Fruit fly (Drosophila melanogaster): ENCODE results near the gene Bulli.

The Bulli gene

DNA sequence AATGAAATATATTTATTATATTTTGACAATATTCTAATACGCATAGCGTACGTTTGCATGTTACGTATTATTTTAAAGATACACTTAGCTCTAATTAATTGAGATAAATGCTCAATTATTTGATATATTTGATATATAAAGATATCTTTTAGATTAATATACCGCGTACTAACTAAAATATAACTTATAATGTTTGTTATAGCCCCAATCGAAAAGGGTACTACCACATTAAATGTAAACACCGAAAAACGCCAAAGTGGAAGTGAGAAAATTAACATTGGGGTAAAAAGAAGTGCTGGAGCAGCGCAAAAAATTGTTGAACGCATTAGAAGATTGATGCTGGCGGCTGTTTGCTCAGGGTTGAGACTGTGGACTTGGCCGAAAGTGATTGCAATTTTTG is 45.2 kb upstream of the Bulli start:
- no peak for TF ChIP-seq zf30C (GFP tag; optimal IDR thresholded peaks at IDR 0.05)
- no peak for TF ChIP-seq CG15011 (GFP tag; optimal IDR thresholded peaks at IDR 0.05)
- no peak for TF ChIP-seq H2.0 (GFP tag; IDR thresholded peaks at IDR 0.05)
- TF ChIP-seq CG2202 (tag; optimal IDR thresholded peaks at IDR 0.05) = no peak
- no peak for TF ChIP-seq CG12942 (GFP tag; optimal IDR thresholded peaks at IDR 0.05)
- TF ChIP-seq danr (GFP tag; IDR thresholded peaks at IDR 0.05) = no peak
- TF ChIP-seq en (GFP tag; optimal IDR thresholded peaks at IDR 0.05) = no peak
- no peak for TF ChIP-seq CG12219 (GFP tag; optimal IDR thresholded peaks at IDR 0.05)
- no peak for TF ChIP-seq CG6175 (GFP tag; IDR thresholded peaks at IDR 0.05)

DNA sequence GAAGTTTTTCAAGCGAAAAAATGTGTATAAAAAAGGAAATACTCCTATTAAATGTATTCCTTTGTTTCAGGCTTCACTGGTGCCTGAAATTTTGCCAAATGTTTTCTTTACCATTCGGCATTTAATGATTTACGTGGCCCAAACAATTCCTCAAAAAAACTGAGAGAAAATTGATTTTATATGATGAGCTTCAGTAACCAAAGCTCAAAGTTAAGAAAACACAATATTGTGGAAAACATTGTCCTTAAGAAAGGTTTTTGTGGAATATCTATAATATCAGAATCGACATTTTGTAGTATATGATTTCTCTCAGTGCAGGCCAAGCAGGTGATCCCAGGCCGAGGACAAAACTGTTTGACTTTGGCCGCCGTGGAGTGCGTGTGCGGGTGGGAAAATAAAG is 41.9 kb upstream of the Bulli start:
- TF ChIP-seq Drgx (GFP tag; IDR thresholded peaks at IDR 0.05) (peak; percentile 22; the same call in 1 of the 2 replicates), MBD-R2 (GFP tag; IDR thresholded peaks at IDR 0.05) (no peak)

DNA sequence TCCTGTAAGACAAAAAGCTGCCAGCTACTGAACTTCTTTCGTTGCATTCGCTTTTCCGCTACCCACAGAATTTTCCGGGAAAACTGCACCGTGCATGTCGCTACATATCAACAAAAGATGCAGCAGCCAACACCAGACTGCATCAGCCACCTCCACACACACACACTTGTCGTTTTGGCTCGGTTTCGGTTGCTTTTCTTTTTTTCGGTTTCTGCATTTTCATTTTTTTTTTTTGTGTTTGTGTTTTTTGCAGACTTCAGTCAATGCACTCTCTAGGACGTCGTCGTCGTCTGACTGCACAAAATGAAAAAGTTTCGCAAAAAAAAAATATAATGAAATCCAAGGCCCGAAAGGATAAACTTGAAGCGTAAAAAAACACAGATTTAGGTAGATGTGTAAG is 41.3 kb upstream of the Bulli start:
- TF ChIP-seq CG10979 (tag; optimal IDR thresholded peaks at IDR 0.05) (no peak), CG30431 (GFP tag; optimal IDR thresholded peaks at IDR 0.05) (no peak), Drgx (GFP tag; IDR thresholded peaks at IDR 0.05) (peak; percentile 26; the same call in 1 of the 2 replicates), CG18011 (GFP tag; optimal IDR thresholded peaks at IDR 0.05) (peak; percentile 55), exex (tag; optimal IDR thresholded peaks at IDR 0.05) (no peak)

DNA sequence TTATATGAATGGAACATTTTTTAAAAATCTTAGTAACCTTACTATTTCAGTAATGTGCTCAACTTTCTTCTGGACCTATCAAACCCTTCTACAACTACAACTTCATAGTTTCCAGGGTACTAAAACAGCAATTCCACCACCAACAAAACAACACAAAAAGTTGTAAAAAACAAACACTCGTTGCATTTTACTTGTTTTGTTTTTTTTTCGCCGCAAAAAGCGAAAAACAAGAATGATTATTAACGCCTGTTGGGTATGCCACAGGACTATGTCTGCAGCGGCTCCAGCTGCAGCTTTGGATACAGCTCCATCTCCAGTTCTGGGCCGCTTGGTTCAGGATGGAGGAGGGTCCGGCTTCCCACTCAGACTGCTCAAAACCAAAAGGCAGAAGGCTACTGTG is 40.8 kb upstream of the Bulli start:
- TF ChIP-seq twi (tag; optimal IDR thresholded peaks at IDR 0.05) = no peak
- no peak for TF ChIP-seq Nf-YA (GFP tag; IDR thresholded peaks at IDR 0.05)
- TF ChIP-seq Hand (GFP tag; optimal IDR thresholded peaks at IDR 0.05) = no peak
- no peak for TF ChIP-seq slbo (GFP tag; IDR thresholded peaks at IDR 0.05)
- TF ChIP-seq CG12942 (GFP tag; optimal IDR thresholded peaks at IDR 0.05) = no peak
- no peak for TF ChIP-seq Hmx (GFP tag; optimal IDR thresholded peaks at IDR 0.05)
- TF ChIP-seq nom (GFP tag; optimal IDR thresholded peaks at IDR 0.05) = peak; percentile 80
- TF ChIP-seq bsh (GFP tag; optimal IDR thresholded peaks at IDR 0.05) = peak in 1 of 2 experiments; percentile 4
- no peak for TF ChIP-seq CG4730 (GFP tag; IDR thresholded peaks at IDR 0.05)
- no peak for TF ChIP-seq Side (GFP tag; optimal IDR thresholded peaks at IDR 0.05)
- TF ChIP-seq dan (GFP tag; IDR thresholded peaks at IDR 0.05) = no peak
- TF ChIP-seq Kr (GFP tag; optimal IDR thresholded peaks at IDR 0.05) = no peak
- TF ChIP-seq luna (GFP tag; optimal IDR thresholded peaks at IDR 0.05) = no peak
- TF ChIP-seq CG16863 (GFP tag; optimal IDR thresholded peaks at IDR 0.05) = no peak
- peak; percentile 29; the same call in 1 of the 2 replicates for TF ChIP-seq Drgx (GFP tag; IDR thresholded peaks at IDR 0.05)

DNA sequence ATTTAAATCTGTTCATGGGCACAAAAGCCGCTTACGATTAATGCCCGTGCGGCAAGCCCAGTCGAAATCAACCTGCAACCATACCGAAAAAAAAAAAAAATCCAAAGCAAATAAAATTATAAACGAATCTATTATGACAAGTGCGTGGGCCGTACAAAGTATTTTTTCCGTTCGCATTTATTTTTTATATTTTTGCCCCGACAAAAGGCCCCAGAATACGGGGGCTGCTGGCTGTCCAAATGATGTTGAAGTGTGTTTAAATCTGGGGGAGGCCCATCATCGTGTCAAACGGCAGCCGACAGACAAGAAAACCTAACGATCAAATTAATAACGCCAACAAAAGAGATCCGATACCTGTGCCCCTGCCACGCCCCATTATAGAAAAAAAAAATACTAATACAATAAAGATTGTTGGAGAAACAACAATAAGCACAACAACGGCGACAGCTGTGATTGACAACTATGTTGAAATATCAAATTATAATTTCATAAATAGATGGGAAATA is 39.3 kb upstream of the Bulli start:
- TF ChIP-seq sqz (GFP tag; optimal IDR thresholded peaks at IDR 0.05) (peak; percentile 65), tll (GFP tag; optimal IDR thresholded peaks at IDR 0.05) (no peak), chinmo (GFP tag; IDR thresholded peaks at IDR 0.05; ENCODE audit: partially characterized antibody) (peak; percentile 78; the same call in 1 of the 4 replicates), CG13894 (tag; optimal IDR thresholded peaks at IDR 0.05) (peak; percentile 16), CG2889 (GFP tag; IDR thresholded peaks at IDR 0.05) (no peak), oc (tag; optimal IDR thresholded peaks at IDR 0.05) (peak; percentile 81), CG2116 (GFP tag; optimal IDR thresholded peaks at IDR 0.05) (no peak), chm (GFP tag; IDR thresholded peaks at IDR 0.05) (0 out of 2 replicates have a peak, but pooled peaks have one; percentile 8), Xbp1 (GFP tag; optimal IDR thresholded peaks at IDR 0.05) (no peak), wek (GFP tag; optimal IDR thresholded peaks at IDR 0.05) (no peak), Doc3 (GFP tag; IDR thresholded peaks at IDR 0.05; ENCODE audit: partially characterized antibody) (no peak), CG14667 (GFP tag; IDR thresholded peaks at IDR 0.05) (no peak), CG32767 (GFP tag; IDR thresholded peaks at IDR 0.05) (no peak), sens (GFP tag) (peak; percentile 48), esg (GFP tag; conservative IDR thresholded peaks at IDR 0.05) (no peak), CG1832 (GFP tag; optimal IDR thresholded peaks at IDR 0.05) (no peak), sr (GFP tag; IDR thresholded peaks at IDR 0.05) (peak; percentile 77; the same call in 2 of the 3 replicates)

Measured in whole organism, embryonic.